Worm (Caenorhabditis elegans): ENCODE results near the gene C18B2.2.

The C18B2.2 gene

ce11 chrX:3605727-3606126 is 17.5 kb upstream of the C18B2.2 start, which contains the start of gene C18B2.4 (continued):
- TF ChIP-seq php-3 (GFP tag; IDR thresholded peaks at IDR 0.05) (no peak), arid-1 (GFP tag; conservative IDR thresholded peaks at IDR 0.05) (0 out of 2 replicates have a peak, but pooled peaks have one; percentile 7), ZK337.2 (GFP tag; IDR thresholded peaks at IDR 0.05) (no peak), hif-1 (tag; optimal IDR thresholded peaks at IDR 0.05) (peak in 1 of 2 experiments; percentile 66), F10B5.3 (tag; optimal IDR thresholded peaks at IDR 0.05) (no peak), F26F4.8 (GFP tag; conservative IDR thresholded peaks at IDR 0.05) (no peak), saeg-2 (GFP tag; IDR thresholded peaks at IDR 0.05) (no peak), rbr-2 (tag; optimal IDR thresholded peaks at IDR 0.05) (peak; percentile 67), ceh-82 (tag; optimal IDR thresholded peaks at IDR 0.05) (no peak), nhr-237 (tag; optimal IDR thresholded peaks at IDR 0.05) (no peak), nhr-77 (tag; optimal IDR thresholded peaks at IDR 0.05) (peak; percentile 66), nhr-76 (tag; optimal IDR thresholded peaks at IDR 0.05) (no peak), egl-43 (GFP tag; IDR thresholded peaks at IDR 0.05) (peak; percentile 78), cey-2 (tag; optimal IDR thresholded peaks at IDR 0.05; ENCODE audit: borderline replicate concordance, insufficient read depth) (no peak), unc-62 (GFP tag; optimal IDR thresholded peaks at IDR 0.05 in 1 of 2) (peak in 1 of 2 experiments; percentile 53), unc-62 (tag; optimal IDR thresholded peaks at IDR 0.05) (no peak), R02D3.7 (tag; optimal IDR thresholded peaks at IDR 0.05) (no peak), ztf-11 (tag; optimal IDR thresholded peaks at IDR 0.05) (no peak), hmg-1.1 (GFP tag; IDR thresholded peaks at IDR 0.05) (peak; percentile 83), mxl-2 (GFP tag; conservative IDR thresholded peaks at IDR 0.05) (no peak), zfp-2 (tag; optimal IDR thresholded peaks at IDR 0.05) (no peak), zip-2 (tag; optimal IDR thresholded peaks at IDR 0.05) (no peak), Y5F2A.4 (GFP tag; optimal IDR thresholded peaks at IDR 0.05) (no peak), lin-38 (GFP tag; IDR thresholded peaks at IDR 0.05) (peak; percentile 86), egl-27 (tag; optimal IDR thresholded peaks at IDR 0.05) (no peak), nhr-28 (tag; optimal IDR thresholded peaks at IDR 0.05) (peak; percentile 81), fos-1 (tag; optimal IDR thresholded peaks at IDR 0.05) (no peak), lin-1 (GFP tag; IDR thresholded peaks at IDR 0.05) (peak; percentile 53; the same call in 1 of the 2 replicates), D1046.2 (GFP tag; IDR thresholded peaks at IDR 0.05) (no peak), nhr-42 (GFP tag; IDR thresholded peaks at IDR 0.05) (no peak), Y75B8A.6 (GFP tag; IDR thresholded peaks at IDR 0.05) (no peak), nhr-10 (tag; optimal IDR thresholded peaks at IDR 0.05) (no peak), daf-12 (tag; optimal IDR thresholded peaks at IDR 0.05) (no peak), Y105C5A.15 (GFP tag; IDR thresholded peaks at IDR 0.05) (no peak), ceh-28 (tag; optimal IDR thresholded peaks at IDR 0.05) (no peak), daf-19 (GFP tag; conservative IDR thresholded peaks at IDR 0.05) (no peak), spr-3 (GFP tag; optimal IDR thresholded peaks at IDR 0.05) (no peak), fkh-10 (GFP tag; optimal IDR thresholded peaks at IDR 0.05) (no peak), zag-1 (tag; optimal IDR thresholded peaks at IDR 0.05) (no peak), daf-16 (GFP tag; optimal IDR thresholded peaks at IDR 0.05) (no peak), daf-16 (tag; optimal IDR thresholded peaks at IDR 0.05) (peak; percentile 79), ces-1 (GFP tag; optimal IDR thresholded peaks at IDR 0.05) (no peak), hlh-11 (tag; optimal IDR thresholded peaks at IDR 0.05) (peak; percentile 87), nhr-25 (tag; optimal IDR thresholded peaks at IDR 0.05; ENCODE audit: borderline replicate concordance, insufficient read depth) (peak; percentile 13), sdz-12 (GFP tag; optimal IDR thresholded peaks at IDR 0.05) (no peak), vab-7 (GFP tag; IDR thresholded peaks at IDR 0.05) (peak; percentile 40; the same call in 1 of the 2 replicates), mxl-3 (GFP tag; optimal IDR thresholded peaks at IDR 0.05) (peak; percentile 95), spr-1 (tag; optimal IDR thresholded peaks at IDR 0.05) (no peak), F37D6.2 (tag; optimal IDR thresholded peaks at IDR 0.05) (peak; percentile 13), duxl-1 (tag; optimal IDR thresholded peaks at IDR 0.05; ENCODE audit: poor library complexity) (no peak), pha-4 (GFP tag; IDR thresholded peaks at IDR 0.05) (no peak), pha-4 (tag; optimal IDR thresholded peaks at IDR 0.05) (peak; percentile 59)

Data from whole organism, L4 larva.